Worm (Caenorhabditis elegans) whole organism, L1 larva: ENCODE results near the gene frm-10.

Experiments
- C16A3.4 ChIP-seq: fragments of 150-350 bp; optimal IDR thresholded peaks from 2 replicates; lab custom pipeline; 2014; ENCODE audit warnings: missing biosample characterization, missing genetic modification characterization
- F16B12.6 ChIP-seq: fragments of 150-350 bp; optimal IDR thresholded peaks from 2 replicates; lab custom pipeline; 2014; ENCODE audit warnings: missing biosample characterization, missing genetic modification characterization
- ama-1 ChIP-seq: fragments of 150-350 bp; optimal IDR thresholded peaks from 2 replicates; lab custom pipeline; 2014
- blmp-1 ChIP-seq: fragments of 150-350 bp; optimal IDR thresholded peaks from 2 replicates; lab custom pipeline; 2014; ENCODE audit warnings: missing biosample characterization, missing genetic modification characterization
- ceh-63 ChIP-seq: fragments of 200-800 bp; sonication (Bioruptor generic); optimal IDR thresholded peaks from 2 replicates; lab custom pipeline; 2018; ENCODE audit warnings: mild to moderate bottlenecking, missing genetic modification characterization, missing compliant biosample characterization
- ceh-8 ChIP-seq: fragments of 200-800 bp; sonication (Bioruptor generic); optimal IDR thresholded peaks from 2 replicates; lab custom pipeline; 2018; ENCODE audit warnings: mild to moderate bottlenecking, missing genetic modification characterization, moderate library complexity, missing compliant biosample characterization
- ceh-82 ChIP-seq, 3 experiments: fragments of 150-350 bp in 1 of 3; sonication (generic microtip) in 2 of 3; optimal IDR thresholded peaks; 2 replicates each; lab custom pipeline; 2014 to 2017; ENCODE audit warnings: missing biosample characterization in 3 of 3, missing genetic modification characterization in 3 of 3
- ceh-90 ChIP-seq: sonication (generic microtip); optimal IDR thresholded peaks from 2 replicates; lab custom pipeline; 2016; ENCODE audit warnings: missing genetic modification characterization, missing compliant biosample characterization
- ces-1 ChIP-seq: fragments of 150-350 bp; optimal IDR thresholded peaks from 2 replicates; lab custom pipeline; 2014; ENCODE audit warnings: missing biosample characterization, missing genetic modification reagents, missing genetic modification characterization
- dpl-1 ChIP-seq, 3 experiments: fragments of 150-350 bp in 2 of 3; sonication (generic microtip) in 1 of 3; optimal IDR thresholded peaks; 2 replicates each; lab custom pipeline; 2014 to 2017; ENCODE audit warnings: missing biosample characterization in 3 of 3, missing genetic modification characterization in 3 of 3, missing genetic modification reagents in 3 of 3
- dsc-1 ChIP-seq: sonication (generic microtip); optimal IDR thresholded peaks from 2 replicates; lab custom pipeline; 2016; ENCODE audit warnings: mild to moderate bottlenecking, missing genetic modification characterization, missing compliant biosample characterization
- efl-1 ChIP-seq, 4 experiments: fragments of 150-350 bp; optimal IDR thresholded peaks in 3 of 4; peaks in 1 of 4; 1 replicate in 1 of 4; 2 replicates in 3 of 4; lab custom pipeline; 2014; ENCODE audit warnings: missing biosample characterization in 2 of 4, missing genetic modification characterization in 2 of 4, missing genetic modification reagents in 2 of 4
- efl-3 ChIP-seq: fragments of 200-800 bp; sonication (Bioruptor generic); optimal IDR thresholded peaks from 2 replicates; lab custom pipeline; 2018; ENCODE audit warnings: mild to moderate bottlenecking, missing genetic modification characterization, missing compliant biosample characterization
- elt-2 ChIP-seq: sonication (generic microtip); optimal IDR thresholded peaks from 2 replicates; lab custom pipeline; 2016; ENCODE audit warnings: missing genetic modification characterization, mild to moderate bottlenecking, inconsistent platforms, missing compliant biosample characterization, missing genetic modification reagents
- elt-3 ChIP-seq, 6 experiments: fragments of 150-350 bp in 1 of 6; sonication (generic microtip); optimal IDR thresholded peaks; 2 replicates each; lab custom pipeline; 2017 to 2018; ENCODE audit warnings: missing biosample characterization in 6 of 6, missing genetic modification characterization in 6 of 6, inconsistent platforms in 1 of 6
- ets-5 ChIP-seq: fragments of 200-800 bp; sonication (Bioruptor generic); IDR thresholded peaks from 2 replicates; pipeline ENCODE4 v1.3.6; 2022; ENCODE audit warnings: missing genetic modification characterization, missing compliant biosample characterization
- fkh-8 ChIP-seq: sonication (generic microtip); optimal IDR thresholded peaks from 2 replicates; lab custom pipeline; 2016; ENCODE audit warnings: mild to moderate bottlenecking, missing genetic modification characterization, missing compliant biosample characterization
- fos-1 ChIP-seq: fragments of 150-350 bp; optimal IDR thresholded peaks from 2 replicates; lab custom pipeline; 2014; ENCODE audit warnings: missing biosample characterization, missing genetic modification characterization
- grh-1 ChIP-seq: fragments of 200-800 bp; sonication (Bioruptor generic); IDR thresholded peaks from 2 replicates; pipeline ENCODE4 v1.3.6; 2022; ENCODE audit warnings: missing genetic modification reagents, missing genetic modification characterization, missing compliant biosample characterization
- hlh-4 ChIP-seq: sonication (generic microtip); optimal IDR thresholded peaks from 2 replicates; lab custom pipeline; 2016; ENCODE audit warnings: mild to moderate bottlenecking, missing genetic modification characterization, missing compliant biosample characterization
- irx-1 ChIP-seq: sonication (generic microtip); optimal IDR thresholded peaks from 2 replicates; lab custom pipeline; 2016; ENCODE audit warnings: missing genetic modification characterization, missing compliant biosample characterization
- lin-13 ChIP-seq: fragments of 150-350 bp; optimal IDR thresholded peaks from 2 replicates; lab custom pipeline; 2014; ENCODE audit warnings: missing biosample characterization, missing genetic modification reagents, missing genetic modification characterization
- lin-14 ChIP-seq: fragments of 200-800 bp; sonication (Bioruptor generic); optimal IDR thresholded peaks from 2 replicates; lab custom pipeline; 2018; ENCODE audit warnings: mild to moderate bottlenecking, missing genetic modification characterization, moderate library complexity, missing compliant biosample characterization
- lin-15B ChIP-seq: fragments of 150-350 bp; sonication (generic microtip); optimal IDR thresholded peaks from 3 replicates; lab custom pipeline; 2014; ENCODE audit warnings: missing biosample characterization, missing genetic modification characterization
- lin-35 ChIP-seq, 2 experiments: fragments of 150-350 bp; optimal IDR thresholded peaks; 2 replicates each; lab custom pipeline; 2014; ENCODE audit warnings: missing biosample characterization in 2 of 2, missing genetic modification characterization in 2 of 2, missing genetic modification reagents in 2 of 2
- lsy-2 ChIP-seq, 2 experiments: fragments of 150-350 bp; optimal IDR thresholded peaks; 2 replicates each; lab custom pipeline; 2014; ENCODE audit warnings: missing biosample characterization in 2 of 2, missing genetic modification characterization in 2 of 2
- mab-9 ChIP-seq: fragments of 200-800 bp; sonication (Bioruptor generic); IDR thresholded peaks from 2 replicates; pipeline ENCODE4 v1.3.6; 2022; ENCODE audit warnings: missing genetic modification reagents, missing genetic modification characterization, missing compliant biosample characterization
- mdl-1 ChIP-seq, 2 experiments: fragments of 150-350 bp; optimal IDR thresholded peaks; 2 replicates each; lab custom pipeline; 2014 to 2017; ENCODE audit warnings: missing biosample characterization in 2 of 2, missing genetic modification characterization in 2 of 2, inconsistent platforms in 1 of 2
- mep-1 ChIP-seq: fragments of 150-350 bp; optimal IDR thresholded peaks from 2 replicates; lab custom pipeline; 2014; ENCODE audit warnings: missing biosample characterization, missing genetic modification characterization
- nhr-19 ChIP-seq: fragments of 200-800 bp; sonication (Bioruptor generic); conservative IDR thresholded peaks from 2 replicates; pipeline ENCODE4 v1.3.6; 2022; ENCODE audit warnings: missing genetic modification characterization, missing compliant biosample characterization
- nhr-20 ChIP-seq: sonication (generic microtip); optimal IDR thresholded peaks from 2 replicates; lab custom pipeline; 2016; ENCODE audit warnings: mild to moderate bottlenecking, missing genetic modification characterization, missing compliant biosample characterization
- nhr-28 ChIP-seq: fragments of 150-350 bp; optimal IDR thresholded peaks from 2 replicates; lab custom pipeline; 2014; ENCODE audit warnings: missing biosample characterization, missing genetic modification characterization
- nhr-47 ChIP-seq: sonication (generic microtip); optimal IDR thresholded peaks from 2 replicates; lab custom pipeline; 2016; ENCODE audit warnings: mild to moderate bottlenecking, missing genetic modification characterization, moderate library complexity, missing compliant biosample characterization
- nhr-71 ChIP-seq: sonication (generic microtip); optimal IDR thresholded peaks from 2 replicates; lab custom pipeline; 2016; ENCODE audit warnings: mild to moderate bottlenecking, missing genetic modification characterization, moderate library complexity, missing compliant biosample characterization
- nhr-90 ChIP-seq: sonication (generic microtip); optimal IDR thresholded peaks from 2 replicates; lab custom pipeline; 2016; ENCODE audit warnings: mild to moderate bottlenecking, missing genetic modification characterization, missing compliant biosample characterization; ENCODE audit not compliant: poor library complexity
- pag-3 ChIP-seq: sonication (generic microtip); optimal IDR thresholded peaks from 2 replicates; lab custom pipeline; 2017; ENCODE audit warnings: missing genetic modification characterization, mild to moderate bottlenecking, missing compliant biosample characterization, antibody characterized with exemption, borderline replicate concordance; ENCODE audit not compliant: insufficient read depth
- rnt-1 ChIP-seq: sonication (generic microtip); optimal IDR thresholded peaks from 2 replicates; lab custom pipeline; 2016; ENCODE audit warnings: mild to moderate bottlenecking, missing genetic modification characterization, moderate library complexity, missing compliant biosample characterization
- snu-23 ChIP-seq: sonication (generic microtip); optimal IDR thresholded peaks from 2 replicates; lab custom pipeline; 2016; ENCODE audit warnings: missing genetic modification characterization, missing compliant biosample characterization
- sox-4 ChIP-seq: sonication (generic microtip); optimal IDR thresholded peaks from 2 replicates; lab custom pipeline; 2016; ENCODE audit warnings: missing genetic modification characterization, missing compliant biosample characterization
- swsn-7 ChIP-seq: sonication (generic microtip); optimal IDR thresholded peaks from 2 replicates; lab custom pipeline; 2016; ENCODE audit warnings: missing genetic modification characterization, missing compliant biosample characterization
- tbx-2 ChIP-seq: sonication (generic microtip); optimal IDR thresholded peaks from 2 replicates; lab custom pipeline; 2016; ENCODE audit warnings: missing genetic modification characterization, missing compliant biosample characterization
- unc-130 ChIP-seq: fragments of 150-350 bp; optimal IDR thresholded peaks from 2 replicates; lab custom pipeline; 2017; ENCODE audit warnings: missing biosample characterization, missing genetic modification characterization, inconsistent platforms
- unc-30 ChIP-seq: sonication (generic microtip); optimal IDR thresholded peaks from 2 replicates; lab custom pipeline; 2017; ENCODE audit warnings: missing biosample characterization, missing genetic modification characterization
- unc-62 ChIP-seq: fragments of 150-350 bp; optimal IDR thresholded peaks from 2 replicates; lab custom pipeline; 2014; ENCODE audit warnings: missing biosample characterization, missing genetic modification reagents, missing genetic modification characterization
- unc-98 ChIP-seq: fragments of 200-800 bp; sonication (Bioruptor generic); IDR thresholded peaks from 2 replicates; pipeline ENCODE4 v1.3.6; 2022; ENCODE audit warnings: missing genetic modification characterization, missing compliant biosample characterization
- xbp-1 ChIP-seq: sonication (generic microtip); optimal IDR thresholded peaks from 2 replicates; lab custom pipeline; 2016; ENCODE audit warnings: missing genetic modification characterization, missing compliant biosample characterization
- ztf-11 ChIP-seq, 2 experiments: sonication (generic microtip); optimal IDR thresholded peaks; 2 replicates each; lab custom pipeline; 2016 to 2017; ENCODE audit warnings: missing genetic modification characterization in 2 of 2, missing biosample characterization in 1 of 2, missing compliant biosample characterization in 1 of 2
- ztf-4 ChIP-seq: fragments of 150-350 bp; optimal IDR thresholded peaks from 2 replicates; lab custom pipeline; 2014; ENCODE audit warnings: missing biosample characterization, missing genetic modification characterization

frm-10 gene

ce11 chrV:13457858-13458257 is 5.1 kb upstream of the frm-10 start, which contains the start of gene F25H9.2:
TSS of gene F25H9.2 (plus strand) at chrV:13458083.
- TF ChIP-seq grh-1 (no peak), ceh-8 (GFP tag; lab: Kevin White, UChicago) (no peak), blmp-1 (tag; lab: Kevin White, UChicago) (peak; percentile 26), nhr-90 (tag; lab: Kevin White, UChicago) (no peak), lin-15B (no peak), lin-35 (GFP tag; optimal IDR thresholded peaks at IDR 0.05; lab: Kevin White, UChicago) (peak; percentile 26 to 59), rnt-1 (peak; percentile 29), C16A3.4 (tag; lab: Kevin White, UChicago) (peak; percentile 46), F16B12.6 (peak; percentile 90), ceh-82 (tag; optimal IDR thresholded peaks at IDR 0.05; lab: Kevin White, UChicago) (peak in 1 of 3 experiments; percentile 8), lsy-2 (tag; optimal IDR thresholded peaks at IDR 0.05; lab: Kevin White, UChicago) (peak; percentile 20 to 45), unc-30 (tag; lab: Kevin White, UChicago) (no peak), ceh-90 (tag; lab: Kevin White, UChicago) (no peak), ztf-11 (tag; optimal IDR thresholded peaks at IDR 0.05; lab: Kevin White, UChicago) (no peak), elt-3 (tag; optimal IDR thresholded peaks at IDR 0.05; lab: Kevin White, UChicago) (no peak), ets-5 (GFP tag; lab: Robert Waterston, UW) (no peak), snu-23 (peak; percentile 47), mep-1 (tag; lab: Kevin White, UChicago) (no peak), hlh-4 (tag; lab: Kevin White, UChicago) (no peak), dpl-1 (GFP tag; optimal IDR thresholded peaks at IDR 0.05; lab: Kevin White, UChicago) (peak in 2 of 3 experiments; percentile 55 to 61), nhr-71 (peak; percentile 25), lin-13 (GFP tag; lab: Kevin White, UChicago) (no peak), efl-1 (optimal IDR thresholded peaks at IDR 0.05; lab: Kevin White, UChicago) (peak; percentile 5 to 37), efl-1 (GFP tag; optimal IDR thresholded peaks at IDR 0.05 in 1 of 2; lab: Kevin White, UChicago) (peak; percentile 36 to 43), mdl-1 (tag; optimal IDR thresholded peaks at IDR 0.05; lab: Kevin White, UChicago) (peak in 1 of 2 experiments; percentile 2), unc-130 (tag; lab: Kevin White, UChicago) (peak; percentile 47)
- TF ChIP-seq, all 84 proteins: peak for 13

ce11 chrV:13459323-13459722 is 3.7 kb upstream of the frm-10 start, which contains the start of gene bath-39:
TSS of gene bath-39 (plus strand) at chrV:13459459.
- TF ChIP-seq efl-1 (optimal IDR thresholded peaks at IDR 0.05; lab: Kevin White, UChicago), result peak in 1 of 2 experiments; percentile 28
- TF ChIP-seq efl-1 (GFP tag; optimal IDR thresholded peaks at IDR 0.05 in 1 of 2; lab: Kevin White, UChicago), result peak; percentile 19 to 84
- TF ChIP-seq ztf-4 (tag; lab: Kevin White, UChicago), result no peak
- no peak for TF ChIP-seq unc-130 (tag; lab: Kevin White, UChicago)
- TF ChIP-seq sox-4, result no peak
- TF ChIP-seq ceh-63 (GFP tag; lab: Kevin White, UChicago), result no peak
- no peak for TF ChIP-seq tbx-2
- no peak for TF ChIP-seq grh-1
- TF ChIP-seq nhr-20 (tag; lab: Kevin White, UChicago), result no peak
- no peak for TF ChIP-seq ama-1 (lab: Kevin White, UChicago)
- TF ChIP-seq F16B12.6, result peak; percentile 81
- no peak for TF ChIP-seq ces-1
- TF ChIP-seq xbp-1, result no peak
- peak; percentile 18 to 35 for TF ChIP-seq lin-35 (GFP tag; optimal IDR thresholded peaks at IDR 0.05; lab: Kevin White, UChicago)
- no peak for TF ChIP-seq efl-3
- TF ChIP-seq fos-1 (tag; lab: Kevin White, UChicago), result no peak
- TF ChIP-seq nhr-19 (GFP tag; lab: Robert Waterston, UW), result no peak
- TF ChIP-seq lin-15B, result peak; percentile 1
- TF ChIP-seq mab-9 (GFP tag; lab: Robert Waterston, UW), result no peak
- no peak for TF ChIP-seq elt-3 (tag; optimal IDR thresholded peaks at IDR 0.05; lab: Kevin White, UChicago)
- TF ChIP-seq dpl-1 (GFP tag; optimal IDR thresholded peaks at IDR 0.05; lab: Kevin White, UChicago), result peak in 2 of 3 experiments; percentile 19 to 48
- no peak for TF ChIP-seq unc-62 (GFP tag; lab: Kevin White, UChicago)
- TF ChIP-seq lin-14 (GFP tag; lab: Kevin White, UChicago), result no peak
- no peak for TF ChIP-seq ceh-90 (tag; lab: Kevin White, UChicago)
- no peak for TF ChIP-seq pag-3 (tag; lab: Kevin White, UChicago)
- TF ChIP-seq lsy-2 (tag; optimal IDR thresholded peaks at IDR 0.05; lab: Kevin White, UChicago), result peak in 1 of 2 experiments; percentile 40
- peak; percentile 28 for TF ChIP-seq snu-23
- TF ChIP-seq mdl-1 (tag; optimal IDR thresholded peaks at IDR 0.05; lab: Kevin White, UChicago), result no peak
- no peak for TF ChIP-seq nhr-71
- no peak for TF ChIP-seq irx-1 (tag; lab: Kevin White, UChicago)
- TF ChIP-seq elt-2, result no peak
- no peak for TF ChIP-seq fkh-8
- TF ChIP-seq nhr-28 (tag; lab: Kevin White, UChicago), result no peak
- no peak for TF ChIP-seq unc-98 (GFP tag; lab: Robert Waterston, UW)
- no peak for TF ChIP-seq nhr-47 (tag; lab: Kevin White, UChicago)
- TF ChIP-seq dsc-1 (tag; lab: Kevin White, UChicago), result no peak
- TF ChIP-seq swsn-7, result no peak
- peak; percentile 22 for TF ChIP-seq blmp-1 (tag; lab: Kevin White, UChicago)
